Worm (Caenorhabditis elegans): ENCODE measurements around the gene nlp-24.

ce11 chrV:11600800-11601199, 15.4 kb upstream of the nlp-24 start, which contains the start of gene F35B12.9:
- TF ChIP-seq zfh-2 (GFP tag; conservative IDR thresholded peaks at IDR 0.05), result no peak
- no peak for TF ChIP-seq ceh-79 (tag; optimal IDR thresholded peaks at IDR 0.05)
- no peak for TF ChIP-seq bed-1 (GFP tag; IDR thresholded peaks at IDR 0.05)
- TF ChIP-seq madf-8 (GFP tag; conservative IDR thresholded peaks at IDR 0.05), result no peak
- no peak for TF ChIP-seq F23B12.7 (tag; optimal IDR thresholded peaks at IDR 0.05; ENCODE audit: insufficient read depth)
- TF ChIP-seq D2030.7 (GFP tag; IDR thresholded peaks at IDR 0.05), result no peak
- no peak for TF ChIP-seq efl-1 (GFP tag; optimal IDR thresholded peaks at IDR 0.05)
- TF ChIP-seq unc-62 (GFP tag; optimal IDR thresholded peaks at IDR 0.05), result no peak
